Fruit fly (Drosophila melanogaster) whole organism: Measurements from ENCODE around the gene CCHa2.

Experiments used
- Dll ChIP-seq: fragments of >200 bp; optimal IDR thresholded peaks from 2 replicates; lab custom pipeline; 2017
- EcR ChIP-seq, 2 experiments: fragments of >200 bp; optimal IDR thresholded peaks; 2 replicates each; lab custom pipeline; 2017; ENCODE audit warnings: missing biosample characterization in 2 of 2, missing genetic modification characterization in 2 of 2, missing genetic modification reagents in 2 of 2
- psq ChIP-seq: fragments of >200 bp; optimal IDR thresholded peaks from 2 replicates; lab custom pipeline; 2017
- usp ChIP-seq: fragments of >200 bp; optimal IDR thresholded peaks from 2 replicates; lab custom pipeline; 2017; ENCODE audit warnings: missing biosample characterization, missing genetic modification characterization, mixed read lengths

DNA sequence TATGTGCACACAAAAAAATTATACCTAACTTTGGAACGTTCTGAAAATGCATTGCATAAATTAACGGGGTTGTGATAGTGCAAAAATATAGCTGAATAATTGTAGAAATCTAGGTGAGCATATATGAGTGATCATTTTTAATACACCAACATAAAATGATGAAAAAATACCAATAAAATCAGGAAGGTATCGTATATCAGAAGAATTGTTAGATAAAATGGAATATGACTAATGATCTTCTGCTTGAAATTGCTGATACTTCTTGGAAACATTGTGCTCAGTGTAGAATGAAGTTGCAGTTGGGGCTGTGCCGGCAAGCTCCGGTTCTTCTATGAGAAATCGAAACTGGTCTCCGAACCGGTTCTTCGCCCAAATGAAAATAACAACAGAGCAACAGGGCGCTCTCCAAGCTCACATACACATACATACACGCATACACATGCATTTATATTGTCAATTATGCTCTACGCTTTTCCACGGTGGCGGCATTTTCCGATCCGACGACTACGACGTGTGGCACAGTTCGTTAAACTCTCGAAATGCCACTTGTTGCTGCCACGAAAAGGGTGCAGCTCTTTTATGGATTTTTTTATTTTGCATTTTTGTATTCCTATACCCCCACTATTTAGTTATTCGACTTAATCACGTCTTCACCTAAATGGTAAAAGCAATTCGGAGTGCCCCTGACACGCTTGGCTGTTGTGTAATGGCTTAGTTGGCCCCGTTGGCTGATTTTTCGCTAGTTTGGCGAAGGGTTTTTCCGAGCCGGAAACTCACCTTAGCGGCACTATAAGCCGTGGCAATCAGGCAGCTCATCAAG, 6.1 kb upstream of the CCHa2 start:
- TF ChIP-seq usp (GFP tag; lab: Kevin White, UChicago) (no peak), EcR (GFP tag; optimal IDR thresholded peaks at IDR 0.05; lab: Kevin White, UChicago) (peak in 1 of 2 experiments; percentile 75), psq (lab: Kevin White, UChicago) (no peak), Dll (lab: Kevin White, UChicago) (no peak)
